Fruit fly (Drosophila melanogaster): ENCODE measurements around the gene Eip74EF.

The Eip74EF gene

dm6 chr3L:17644906-17645244 is 25.8 kb upstream of the Eip74EF start, which contains the start of gene Pep (continued):
- TF ChIP-seq Bteb2 (GFP tag; optimal IDR thresholded peaks at IDR 0.05) (peak; percentile 0), repo (GFP tag; optimal IDR thresholded peaks at IDR 0.05) (no peak), Usf (GFP tag; optimal IDR thresholded peaks at IDR 0.05) (no peak), pita (GFP tag; optimal IDR thresholded peaks at IDR 0.05) (no peak), tin (GFP tag; optimal IDR thresholded peaks at IDR 0.05) (peak; percentile 33), CG13624 (GFP tag; optimal IDR thresholded peaks at IDR 0.05) (peak; percentile 81), sna (GFP tag; IDR thresholded peaks at IDR 0.05; ENCODE audit: partially characterized antibody) (peak; percentile 96), CG4282 (GFP tag; optimal IDR thresholded peaks at IDR 0.05) (peak; percentile 34), CG3726 (GFP tag; IDR thresholded peaks at IDR 0.05) (no peak), Ptx1 (GFP tag; IDR thresholded peaks at IDR 0.05) (no peak), Rfx (GFP tag; IDR thresholded peaks at IDR 0.05) (no peak), ewg (GFP tag; optimal IDR thresholded peaks at IDR 0.05) (peak; percentile 72), CG1647 (GFP tag; optimal IDR thresholded peaks at IDR 0.05) (no peak), ci (GFP tag; IDR thresholded peaks at IDR 0.05) (no peak; the same call in 2 of the 3 replicates), CG13123 (GFP tag; optimal IDR thresholded peaks at IDR 0.05) (no peak), sim (GFP tag; IDR thresholded peaks at IDR 0.05) (no peak), Spps (tag; optimal IDR thresholded peaks at IDR 0.05) (no peak), NC2α (GFP tag; optimal IDR thresholded peaks at IDR 0.05) (peak; percentile 1), Hmr (GFP tag; optimal IDR thresholded peaks at IDR 0.05) (peak; percentile 38), grau (tag; optimal IDR thresholded peaks at IDR 0.05) (peak; percentile 51), CG10654 (GFP tag; optimal IDR thresholded peaks at IDR 0.05) (no peak), z (GFP tag; IDR thresholded peaks at IDR 0.05) (no peak), aop (GFP tag; IDR thresholded peaks at IDR 0.05) (no peak), NFAT (GFP tag; IDR thresholded peaks at IDR 0.05) (no peak), HHEX (GFP tag; optimal IDR thresholded peaks at IDR 0.05) (no peak), Blimp-1 (GFP tag; optimal IDR thresholded peaks at IDR 0.05) (no peak), CG6654 (GFP tag; optimal IDR thresholded peaks at IDR 0.05) (no peak), sd (tag; optimal IDR thresholded peaks at IDR 0.05) (no peak), CG31441 (GFP tag; IDR thresholded peaks at IDR 0.05) (peak; percentile 57), gro (GFP tag; optimal IDR thresholded peaks at IDR 0.05) (peak; percentile 81), Dbx (GFP tag; IDR thresholded peaks at IDR 0.05) (peak; percentile 63; the same call in 1 of the 3 replicates), CG8924 (tag; optimal IDR thresholded peaks at IDR 0.05) (peak; percentile 60), Poxn (GFP tag; IDR thresholded peaks at IDR 0.05) (no peak), CG13296 (GFP tag; optimal IDR thresholded peaks at IDR 0.05) (no peak), CG2678 (tag; optimal IDR thresholded peaks at IDR 0.05) (no peak), CG7839 (tag; optimal IDR thresholded peaks at IDR 0.05) (no peak), bowl (GFP tag; IDR thresholded peaks at IDR 0.05) (no peak), CG31365 (tag; optimal IDR thresholded peaks at IDR 0.05) (no peak), bbx (GFP tag; IDR thresholded peaks at IDR 0.05; ENCODE audit: partially characterized antibody) (peak; percentile 99), CG15073 (GFP tag; optimal IDR thresholded peaks at IDR 0.05) (no peak), CG15601 (tag; optimal IDR thresholded peaks at IDR 0.05) (peak; percentile 38), HLHmδ (GFP tag; optimal IDR thresholded peaks at IDR 0.05) (no peak), zen (tag; optimal IDR thresholded peaks at IDR 0.05) (peak; percentile 69), H2.0 (GFP tag; IDR thresholded peaks at IDR 0.05) (no peak), BtbVII (GFP tag; optimal IDR thresholded peaks at IDR 0.05) (peak; percentile 59), CG12236 (GFP tag; optimal IDR thresholded peaks at IDR 0.05) (peak; percentile 12), Xbp1 (GFP tag; optimal IDR thresholded peaks at IDR 0.05) (peak; percentile 40), Aef1 (GFP tag; IDR thresholded peaks at IDR 0.05) (no peak), al (GFP tag; IDR thresholded peaks at IDR 0.05) (no peak), ERR (GFP tag; optimal IDR thresholded peaks at IDR 0.05) (no peak), CG3163 (GFP tag; optimal IDR thresholded peaks at IDR 0.05) (peak; percentile 38), CG30403 (GFP tag; optimal IDR thresholded peaks at IDR 0.05) (peak; percentile 57)
